Fruit fly (Drosophila melanogaster) whole organism, embryonic: ENCODE results near the gene CG42525.

Source experiments
- ATbp ChIP-seq: fragments of 200-800 bp; sonication (Bioruptor generic); optimal IDR thresholded peaks from 2 replicates; lab custom pipeline; 2017; ENCODE audit warnings: missing biosample characterization, mild to moderate bottlenecking, missing genetic modification characterization, missing genetic modification reagents
- Atf-2 ChIP-seq: fragments of 200-800 bp; sonication (Bioruptor generic); optimal IDR thresholded peaks from 2 replicates; lab custom pipeline; 2016; ENCODE audit warnings: missing biosample characterization, missing genetic modification characterization
- CG11560 ChIP-seq: fragments of 200-800 bp; sonication (Bioruptor generic); IDR thresholded peaks from 3 replicates; pipeline ENCODE4 v1.3.6; 2022; ENCODE audit warnings: missing biosample characterization, missing genetic modification characterization
- CG11723 ChIP-seq: fragments of 200-800 bp; sonication (Bioruptor generic); optimal IDR thresholded peaks from 2 replicates; lab custom pipeline; 2017; ENCODE audit warnings: missing biosample characterization, mild to moderate bottlenecking, missing genetic modification characterization
- CG14860 ChIP-seq: fragments of 200-800 bp; sonication (Bioruptor generic); IDR thresholded peaks from 3 replicates; pipeline ENCODE4 v1.3.6; 2022; ENCODE audit warnings: missing biosample characterization, missing genetic modification characterization; ENCODE audit not compliant: partially characterized antibody
- CG15269 ChIP-seq: fragments of 200-800 bp; sonication (Bioruptor generic); optimal IDR thresholded peaks from 2 replicates; lab custom pipeline; 2018; ENCODE audit warnings: missing biosample characterization, mild to moderate bottlenecking, missing genetic modification characterization, moderate library complexity
- CG17568 ChIP-seq: fragments of 200-800 bp; sonication (Bioruptor generic); optimal IDR thresholded peaks from 2 replicates; lab custom pipeline; 2018; ENCODE audit warnings: missing biosample characterization, mild to moderate bottlenecking, missing genetic modification characterization, moderate library complexity
- CG17612 ChIP-seq: fragments of 200-800 bp; sonication (Bioruptor generic); IDR thresholded peaks from 2 replicates; pipeline ENCODE4 v1.3.6; 2022; ENCODE audit warnings: missing biosample characterization, missing genetic modification characterization
- CG31365 ChIP-seq: fragments of 200-800 bp; sonication (Bioruptor generic); optimal IDR thresholded peaks from 2 replicates; lab custom pipeline; 2018; ENCODE audit warnings: missing biosample characterization, mild to moderate bottlenecking, missing genetic modification characterization
- CG4328 ChIP-seq: fragments of 200-800 bp; sonication (Bioruptor generic); optimal IDR thresholded peaks from 3 replicates; lab custom pipeline; 2017; ENCODE audit warnings: missing biosample characterization, missing genetic modification reagents, missing genetic modification characterization
- CG4424 ChIP-seq: fragments of 200-800 bp; sonication (Bioruptor generic); optimal IDR thresholded peaks from 3 replicates; lab custom pipeline; 2016; ENCODE audit warnings: missing biosample characterization, missing genetic modification characterization
- CG5180 ChIP-seq: fragments of 200-800 bp; sonication (Bioruptor generic); optimal IDR thresholded peaks from 3 replicates; lab custom pipeline; 2017; ENCODE audit warnings: missing biosample characterization, missing genetic modification characterization, mild to moderate bottlenecking, moderate library complexity, missing genetic modification reagents
- CG6689 ChIP-seq: fragments of 200-800 bp; sonication (Bioruptor generic); IDR thresholded peaks from 2 replicates; pipeline ENCODE4 v1.3.6; 2022; ENCODE audit warnings: missing biosample characterization, missing genetic modification characterization
- CG7372 ChIP-seq: fragments of 200-800 bp; sonication (Bioruptor generic); IDR thresholded peaks from 2 replicates; pipeline ENCODE4 v1.3.6; 2022; ENCODE audit warnings: missing biosample characterization, missing genetic modification characterization
- CG8281 ChIP-seq: fragments of 200-800 bp; sonication (Bioruptor generic); optimal IDR thresholded peaks from 2 replicates; lab custom pipeline; 2018; ENCODE audit warnings: missing biosample characterization, mild to moderate bottlenecking, missing genetic modification characterization, moderate library complexity
- Dek ChIP-seq: fragments of 200-800 bp; sonication (Bioruptor generic); optimal IDR thresholded peaks from 3 replicates; lab custom pipeline; 2019; ENCODE audit warnings: missing biosample characterization, mild to moderate bottlenecking, missing genetic modification characterization, moderate library complexity
- E2f1 ChIP-seq: fragments of 200-800 bp; sonication (Bioruptor generic); IDR thresholded peaks from 2 replicates; pipeline ENCODE4 v1.3.6; 2022; ENCODE audit warnings: missing biosample characterization, missing genetic modification characterization
- Elba2 ChIP-seq: fragments of 200-800 bp; sonication (Bioruptor generic); optimal IDR thresholded peaks from 3 replicates; lab custom pipeline; 2016; ENCODE audit warnings: missing biosample characterization, missing genetic modification characterization
- Fer3 ChIP-seq: fragments of 200-800 bp; sonication (Bioruptor generic); optimal IDR thresholded peaks from 2 replicates; lab custom pipeline; 2018; ENCODE audit warnings: missing biosample characterization, mild to moderate bottlenecking, missing genetic modification characterization, moderate library complexity
- H2.0 ChIP-seq: fragments of 200-800 bp; sonication (Bioruptor generic); IDR thresholded peaks from 2 replicates; pipeline ENCODE4 v1.3.6; 2022; ENCODE audit warnings: missing biosample characterization, missing genetic modification characterization
- HLH3B ChIP-seq: fragments of 200-800 bp; sonication (Bioruptor generic); IDR thresholded peaks from 2 replicates; pipeline ENCODE4 v1.3.6; 2022; ENCODE audit warnings: missing biosample characterization, missing genetic modification characterization
- Hand ChIP-seq: fragments of 200-800 bp; sonication (Bioruptor generic); optimal IDR thresholded peaks from 2 replicates; lab custom pipeline; 2017; ENCODE audit warnings: mild to moderate bottlenecking, missing biosample characterization, missing genetic modification reagents, missing genetic modification characterization
- Hey ChIP-seq: fragments of 200-800 bp; sonication (Bioruptor generic); optimal IDR thresholded peaks from 3 replicates; lab custom pipeline; 2018; ENCODE audit warnings: missing biosample characterization, mild to moderate bottlenecking, missing genetic modification characterization
- MBD-R2 ChIP-seq: fragments of 200-800 bp; sonication (Bioruptor generic); IDR thresholded peaks from 2 replicates; pipeline ENCODE4 v1.3.6; 2022; ENCODE audit warnings: missing biosample characterization, missing genetic modification characterization
- MESR4 ChIP-seq: fragments of 200-800 bp; sonication (Bioruptor generic); optimal IDR thresholded peaks from 2 replicates; lab custom pipeline; 2018; ENCODE audit warnings: missing biosample characterization, mild to moderate bottlenecking, missing genetic modification characterization, moderate library complexity
- Opbp ChIP-seq: fragments of 200-800 bp; sonication (Bioruptor generic); IDR thresholded peaks from 3 replicates; pipeline ENCODE4 v1.3.6; 2022; ENCODE audit warnings: missing biosample characterization, missing genetic modification characterization; ENCODE audit not compliant: partially characterized antibody
- Spps ChIP-seq: fragments of 200-800 bp; sonication (Bioruptor generic); optimal IDR thresholded peaks from 2 replicates; lab custom pipeline; 2018; ENCODE audit warnings: missing biosample characterization, mild to moderate bottlenecking, missing genetic modification characterization
- Tbp ChIP-seq: fragments of >200 bp; optimal IDR thresholded peaks from 2 replicates; lab custom pipeline; 2018; ENCODE audit warnings: missing biosample characterization, missing genetic modification characterization
- Xrp1 ChIP-seq: fragments of 200-800 bp; sonication (Bioruptor generic); IDR thresholded peaks from 2 replicates; pipeline ENCODE4 v1.3.6; 2022; ENCODE audit warnings: missing biosample characterization, missing genetic modification characterization
- croc ChIP-seq: fragments of 200-800 bp; sonication (Bioruptor generic); conservative IDR thresholded peaks from 3 replicates; pipeline ENCODE4 v1.3.6; 2022; ENCODE audit warnings: missing biosample characterization, missing genetic modification characterization
- cwo ChIP-seq: fragments of 200-800 bp; sonication (Bioruptor generic); optimal IDR thresholded peaks from 3 replicates; lab custom pipeline; 2017; ENCODE audit warnings: missing biosample characterization, missing genetic modification characterization, mild to moderate bottlenecking, moderate library complexity, missing genetic modification reagents
- dati ChIP-seq: fragments of 200-800 bp; sonication (Bioruptor generic); IDR thresholded peaks from 2 replicates; pipeline ENCODE4 v1.3.6; 2022; ENCODE audit warnings: missing biosample characterization, missing genetic modification characterization
- emc ChIP-seq: fragments of 200-800 bp; sonication (Bioruptor generic); optimal IDR thresholded peaks from 2 replicates; lab custom pipeline; 2016; ENCODE audit warnings: missing biosample characterization, missing genetic modification characterization
- ewg ChIP-seq: fragments of 200-800 bp; sonication (Bioruptor generic); optimal IDR thresholded peaks from 3 replicates; lab custom pipeline; 2017; ENCODE audit warnings: mild to moderate bottlenecking, missing biosample characterization, missing genetic modification reagents, missing genetic modification characterization
- exex ChIP-seq: fragments of 200-800 bp; sonication (Bioruptor generic); optimal IDR thresholded peaks from 4 replicates; lab custom pipeline; 2018; ENCODE audit warnings: missing biosample characterization, mild to moderate bottlenecking, missing genetic modification characterization, moderate library complexity
- fd3F ChIP-seq: fragments of 200-800 bp; sonication (Bioruptor generic); optimal IDR thresholded peaks from 2 replicates; lab custom pipeline; 2018; ENCODE audit warnings: missing biosample characterization, mild to moderate bottlenecking, missing genetic modification characterization, moderate library complexity
- gro ChIP-seq: fragments of 200-800 bp; sonication (Bioruptor generic); optimal IDR thresholded peaks from 2 replicates; lab custom pipeline; 2016; ENCODE audit warnings: missing biosample characterization, missing genetic modification characterization
- h ChIP-seq: fragments of >200 bp; optimal IDR thresholded peaks from 2 replicates; lab custom pipeline; 2017
- jing ChIP-seq: fragments of 200-800 bp; sonication (Bioruptor generic); optimal IDR thresholded peaks from 2 replicates; lab custom pipeline; 2018; ENCODE audit warnings: missing biosample characterization, mild to moderate bottlenecking, missing genetic modification characterization
- klu ChIP-seq: fragments of 200-800 bp; sonication (Bioruptor generic); IDR thresholded peaks from 2 replicates; pipeline ENCODE4 v1.3.6; 2022; ENCODE audit warnings: missing biosample characterization, missing genetic modification characterization
- odd ChIP-seq: fragments of 200-800 bp; sonication (Bioruptor generic); optimal IDR thresholded peaks from 2 replicates; lab custom pipeline; 2017; ENCODE audit warnings: missing biosample characterization, mild to moderate bottlenecking, missing genetic modification characterization
- pb ChIP-seq: fragments of 200-800 bp; sonication (Bioruptor generic); optimal IDR thresholded peaks from 3 replicates; lab custom pipeline; 2016; ENCODE audit warnings: missing biosample characterization, missing genetic modification characterization
- pita ChIP-seq: fragments of 200-800 bp; sonication (Bioruptor generic); optimal IDR thresholded peaks from 2 replicates; lab custom pipeline; 2017; ENCODE audit warnings: missing biosample characterization, mild to moderate bottlenecking, missing genetic modification characterization
- ranshi ChIP-seq: fragments of 200-800 bp; sonication (Bioruptor generic); IDR thresholded peaks from 2 replicates; pipeline ENCODE4 v1.3.6; 2022; ENCODE audit warnings: missing biosample characterization, missing genetic modification characterization
- schlank ChIP-seq: fragments of 200-800 bp; sonication (Bioruptor generic); optimal IDR thresholded peaks from 2 replicates; lab custom pipeline; 2018; ENCODE audit warnings: missing biosample characterization, mild to moderate bottlenecking, missing genetic modification characterization
- scrt ChIP-seq: fragments of 200-800 bp; sonication (Bioruptor generic); optimal IDR thresholded peaks from 2 replicates; lab custom pipeline; 2018; ENCODE audit warnings: missing biosample characterization, mild to moderate bottlenecking, missing genetic modification characterization, moderate library complexity
- so ChIP-seq: fragments of 200-800 bp; sonication (Bioruptor generic); IDR thresholded peaks from 3 replicates; pipeline ENCODE4 v1.3.6; 2022; ENCODE audit warnings: missing biosample characterization, missing genetic modification characterization
- tin ChIP-seq: fragments of 200-800 bp; sonication (Bioruptor generic); optimal IDR thresholded peaks from 3 replicates; lab custom pipeline; 2016; ENCODE audit warnings: missing biosample characterization, missing genetic modification characterization
- twi ChIP-seq: fragments of 200-800 bp; optimal IDR thresholded peaks from 2 replicates; lab custom pipeline; 2019; ENCODE audit warnings: missing biosample characterization, mild to moderate bottlenecking, missing genetic modification characterization, moderate library complexity
- wor ChIP-seq: fragments of 200-800 bp; sonication (Bioruptor generic); IDR thresholded peaks from 2 replicates; pipeline ENCODE4 v1.3.6; 2022; ENCODE audit warnings: missing biosample characterization, missing genetic modification characterization
- zf30C ChIP-seq: fragments of 200-800 bp; sonication (Bioruptor generic); optimal IDR thresholded peaks from 3 replicates; lab custom pipeline; 2018; ENCODE audit warnings: missing biosample characterization, mild to moderate bottlenecking, missing genetic modification characterization

The CG42525 gene

DNA sequence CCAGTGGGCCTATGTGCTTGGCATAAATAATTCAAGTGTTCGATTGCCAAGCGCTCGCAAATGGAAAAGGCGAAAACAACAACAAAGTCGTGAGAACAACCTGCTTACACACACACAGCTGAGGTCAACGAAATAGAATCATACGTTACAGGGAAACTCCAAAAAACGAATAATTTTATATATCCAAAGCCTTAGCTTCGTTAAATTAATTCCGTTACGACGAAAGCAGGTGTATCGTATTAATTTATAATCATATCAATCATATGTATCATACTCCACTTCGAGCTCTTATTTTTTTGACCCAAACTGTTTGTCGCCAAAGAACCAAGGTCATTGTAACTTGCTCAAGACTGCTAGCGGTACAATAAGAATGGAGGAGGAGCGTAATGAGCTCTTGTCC is 10.1 kb downstream of the CG42525 start (continued):
- TF ChIP-seq H2.0 (GFP tag; lab: Robert Waterston, UW) (peak; percentile 78), cwo (GFP tag; lab: Kevin White, UChicago) (peak; percentile 85), Hey (tag; lab: Kevin White, UChicago) (no peak), Hand (GFP tag; lab: Kevin White, UChicago) (peak; percentile 64), pb (GFP tag; lab: Kevin White, UChicago) (peak; percentile 68), Opbp (GFP tag; lab: Robert Waterston, UW) (no peak), CG17612 (GFP tag; lab: Robert Waterston, UW) (peak; percentile 67; the same call in 1 of the 2 replicates), HLH3B (GFP tag; lab: Robert Waterston, UW) (peak; percentile 86), h (no peak), CG5180 (GFP tag; lab: Kevin White, UChicago) (no peak), Tbp (GFP tag; lab: Kevin White, UChicago) (no peak), Atf-2 (peak; percentile 58), schlank (peak; percentile 68), gro (GFP tag; lab: Kevin White, UChicago) (peak; percentile 94), pita (GFP tag; lab: Kevin White, UChicago) (no peak), wor (GFP tag; lab: Robert Waterston, UW) (peak; percentile 58), croc (GFP tag; lab: Robert Waterston, UW) (peak; percentile 83), ranshi (GFP tag; lab: Robert Waterston, UW) (peak; percentile 91), CG17568 (no peak), zf30C (GFP tag; lab: Kevin White, UChicago) (no peak), scrt (GFP tag; lab: Kevin White, UChicago) (no peak), Dek (tag; lab: Kevin White, UChicago) (peak; percentile 80), CG11560 (tag; lab: Robert Waterston, UW) (peak; percentile 70; the same call in 2 of the 3 replicates), CG7372 (GFP tag; lab: Robert Waterston, UW) (peak; percentile 81), CG14860 (GFP tag; lab: Robert Waterston, UW) (no peak), CG8281 (tag; lab: Kevin White, UChicago) (peak; percentile 73), MBD-R2 (GFP tag; lab: Robert Waterston, UW) (peak; percentile 76), CG4424 (GFP tag; lab: Kevin White, UChicago) (peak; percentile 90), fd3F (GFP tag; lab: Kevin White, UChicago) (peak; percentile 80), E2f1 (GFP tag; lab: Robert Waterston, UW) (peak; percentile 91), dati (peak; percentile 77), twi (tag; lab: Kevin White, UChicago) (no peak), emc (no peak), tin (GFP tag; lab: Kevin White, UChicago) (peak; percentile 86), MESR4 (GFP tag; lab: Kevin White, UChicago) (no peak), exex (peak; percentile 59), klu (peak; percentile 62), CG31365 (peak; percentile 72), Elba2 (GFP tag; lab: Kevin White, UChicago) (peak; percentile 30), CG11723 (GFP tag; lab: Kevin White, UChicago) (peak; percentile 68), Spps (peak; percentile 86), CG4328 (GFP tag; lab: Kevin White, UChicago) (peak; percentile 48), CG15269 (tag; lab: Kevin White, UChicago) (peak; percentile 91), so (GFP tag; lab: Robert Waterston, UW) (peak; percentile 70; the same call in 2 of the 3 replicates), odd (GFP tag; lab: Kevin White, UChicago) (no peak), ATbp (peak; percentile 80), CG6689 (GFP tag; lab: Robert Waterston, UW) (peak; percentile 91), Xrp1 (GFP tag; lab: Robert Waterston, UW) (peak; percentile 96), ewg (GFP tag; lab: Kevin White, UChicago) (peak; percentile 59), Fer3 (tag; lab: Kevin White, UChicago) (peak; percentile 89), jing (peak; percentile 54)
